Worm (Caenorhabditis elegans): ENCODE measurements around the gene C15H7.3.

C15H7.3 gene

DNA sequence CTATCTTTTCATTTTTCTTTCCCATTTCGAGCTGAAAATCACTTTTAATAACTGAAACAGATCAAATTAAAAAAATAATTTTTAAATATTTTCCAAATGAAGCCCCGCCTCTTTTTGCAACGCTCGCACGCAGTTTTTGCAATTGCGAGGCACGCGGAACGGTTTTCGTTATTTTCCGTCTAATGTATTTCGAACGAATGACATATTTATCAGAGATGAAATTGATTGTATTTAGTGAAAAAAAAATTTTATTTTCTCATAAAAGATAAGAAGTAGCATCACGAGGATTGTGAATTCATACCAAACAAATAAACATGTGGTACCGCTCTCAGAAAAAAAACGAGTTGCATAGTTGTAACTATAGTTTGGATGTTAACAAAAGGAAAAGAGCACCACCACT lies 21.9 kb downstream of the C15H7.3 start, which contains the start of gene rpac-19 (continued):
- TF ChIP-seq nfya-1 (tag; optimal IDR thresholded peaks at IDR 0.05) (peak; percentile 67), hlh-13 (GFP tag; optimal IDR thresholded peaks at IDR 0.05) (no peak), eyg-1 (tag; optimal IDR thresholded peaks at IDR 0.05) (no peak), ceh-24 (tag; optimal IDR thresholded peaks at IDR 0.05) (no peak), ceh-45 (GFP tag; IDR thresholded peaks at IDR 0.05) (no peak), ceh-14 (tag; optimal IDR thresholded peaks at IDR 0.05) (peak; percentile 73), ceh-2 (tag; optimal IDR thresholded peaks at IDR 0.05) (peak; percentile 67), gmeb-2 (tag; optimal IDR thresholded peaks at IDR 0.05) (no peak), dmd-4 (tag; optimal IDR thresholded peaks at IDR 0.05; ENCODE audit: borderline replicate concordance) (peak; percentile 21), C38D4.7 (GFP tag; optimal IDR thresholded peaks at IDR 0.05) (peak; percentile 52), ceh-30 (tag; optimal IDR thresholded peaks at IDR 0.05) (no peak), unc-55 (GFP tag; optimal IDR thresholded peaks at IDR 0.05) (no peak), unc-86 (tag; optimal IDR thresholded peaks at IDR 0.05) (peak; percentile 69), tbx-7 (tag; optimal IDR thresholded peaks at IDR 0.05) (no peak), ztf-16 (tag; optimal IDR thresholded peaks at IDR 0.05) (no peak), zip-5 (tag; optimal IDR thresholded peaks at IDR 0.05) (peak; percentile 29), ceh-48 (tag; optimal IDR thresholded peaks at IDR 0.05) (no peak), ets-4 (tag; optimal IDR thresholded peaks at IDR 0.05) (no peak), che-1 (tag; optimal IDR thresholded peaks at IDR 0.05) (peak; percentile 46), mec-3 (tag; optimal IDR thresholded peaks at IDR 0.05; ENCODE audit: borderline replicate concordance) (no peak), dve-1 (tag; optimal IDR thresholded peaks at IDR 0.05) (no peak), hlh-8 (tag; optimal IDR thresholded peaks at IDR 0.05) (peak; percentile 31), hlh-6 (tag; optimal IDR thresholded peaks at IDR 0.05) (no peak), ceh-34 (tag; optimal IDR thresholded peaks at IDR 0.05) (no peak), pha-2 (tag; optimal IDR thresholded peaks at IDR 0.05) (peak; percentile 65), fkh-6 (tag; optimal IDR thresholded peaks at IDR 0.05) (no peak), pha-4 (tag; optimal IDR thresholded peaks at IDR 0.05) (no peak), unc-42 (tag; optimal IDR thresholded peaks at IDR 0.05) (no peak), T23F11.4 (GFP tag; optimal IDR thresholded peaks at IDR 0.05) (no peak), pros-1 (tag; optimal IDR thresholded peaks at IDR 0.05) (no peak), K09A11.1 (tag; optimal IDR thresholded peaks at IDR 0.05; ENCODE audit: insufficient read depth) (no peak), ceh-6 (GFP tag; optimal IDR thresholded peaks at IDR 0.05) (no peak), unc-3 (GFP tag; conservative IDR thresholded peaks at IDR 0.05) (0 out of 2 replicates have a peak, but pooled peaks have one; percentile 46), unc-3 (tag; optimal IDR thresholded peaks at IDR 0.05) (no peak), ceh-9 (tag; optimal IDR thresholded peaks at IDR 0.05) (no peak), elt-2 (tag; optimal IDR thresholded peaks at IDR 0.05) (peak; percentile 75), elt-4 (tag; optimal IDR thresholded peaks at IDR 0.05) (no peak), pax-1 (tag; optimal IDR thresholded peaks at IDR 0.05) (no peak), nhr-232 (tag; optimal IDR thresholded peaks at IDR 0.05) (no peak), tbx-2 (tag; optimal IDR thresholded peaks at IDR 0.05) (peak; percentile 70), rnt-1 (tag; optimal IDR thresholded peaks at IDR 0.05) (no peak), syd-9 (tag; optimal IDR thresholded peaks at IDR 0.05) (no peak), K02D7.2 (tag; optimal IDR thresholded peaks at IDR 0.05) (peak; percentile 64), ceh-31 (tag; optimal IDR thresholded peaks at IDR 0.05) (peak; percentile 34), sdc-2 (tag; optimal IDR thresholded peaks at IDR 0.05) (peak; percentile 59)

DNA sequence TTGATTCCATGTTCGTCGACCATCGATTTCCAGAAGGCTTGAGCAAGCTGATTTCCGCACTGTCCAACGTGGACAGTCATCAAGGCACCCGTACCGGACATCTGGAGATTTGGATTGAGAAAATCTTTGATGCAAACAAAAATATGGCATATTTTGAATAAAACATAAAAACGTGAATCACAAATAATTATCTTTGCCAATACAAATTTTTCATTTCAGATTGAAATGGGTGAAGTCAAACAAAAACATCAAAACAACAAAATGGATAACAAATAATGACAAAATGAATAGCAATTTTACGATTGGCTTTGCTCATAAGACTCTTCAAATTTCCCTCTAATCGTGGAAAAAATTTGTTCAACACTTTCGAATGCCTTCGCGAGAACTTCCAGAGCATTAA lies 22.7 kb downstream of the C15H7.3 start, which contains the start of gene tbg-1:
Gene tbg-1 (minus strand): TSS at position 101 of the 400 bp plus-strand sequence.
- TF ChIP-seq ref-2 (tag; optimal IDR thresholded peaks at IDR 0.05) = no peak
- no peak for TF ChIP-seq pqm-1 (tag; optimal IDR thresholded peaks at IDR 0.05)
- TF ChIP-seq dve-1 (tag; optimal IDR thresholded peaks at IDR 0.05) = no peak
- no peak for TF ChIP-seq ceh-30 (tag; optimal IDR thresholded peaks at IDR 0.05)
- no peak for TF ChIP-seq hlh-6 (tag; optimal IDR thresholded peaks at IDR 0.05)
- TF ChIP-seq ceh-34 (tag; optimal IDR thresholded peaks at IDR 0.05) = no peak
- TF ChIP-seq K02D7.2 (tag; optimal IDR thresholded peaks at IDR 0.05) = no peak
- no peak for TF ChIP-seq sdc-2 (tag; optimal IDR thresholded peaks at IDR 0.05)
- TF ChIP-seq pag-3 (tag; optimal IDR thresholded peaks at IDR 0.05; ENCODE audit: borderline replicate concordance) = no peak
- no peak for TF ChIP-seq unc-86 (tag; optimal IDR thresholded peaks at IDR 0.05)
- TF ChIP-seq ceh-18 (tag; optimal IDR thresholded peaks at IDR 0.05) = no peak
- no peak for TF ChIP-seq ahr-1 (tag; optimal IDR thresholded peaks at IDR 0.05)
- no peak for TF ChIP-seq ceh-48 (tag; optimal IDR thresholded peaks at IDR 0.05)

All from whole organism, late embryonic.